Worm (Caenorhabditis elegans): ENCODE data around the gene C27H6.9.

The C27H6.9 gene

DNA sequence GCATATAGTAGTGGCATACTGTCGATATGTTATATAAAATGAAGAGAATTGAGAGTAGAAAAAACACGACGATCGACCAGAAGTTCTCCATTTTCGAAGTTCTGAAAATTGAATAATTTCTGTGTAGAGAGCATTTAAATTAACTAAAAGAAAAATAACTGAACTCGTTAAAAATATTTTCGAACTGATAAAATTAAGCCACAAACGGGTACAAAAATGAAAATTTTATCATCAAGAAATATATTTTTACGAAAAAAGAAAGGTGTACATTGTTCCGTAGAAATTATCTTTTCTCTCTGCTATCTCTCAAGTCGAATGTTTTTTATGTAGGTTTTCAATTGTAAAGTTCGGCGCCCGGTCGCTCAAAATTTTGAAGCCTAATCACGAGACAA is 48.3 kb downstream of the C27H6.9 start, which contains the start of gene acl-2:
acl-2 (minus strand) TSS at position 101 of the 392 bp plus-strand sequence.
- no peak for TF ChIP-seq daf-16 (GFP tag; optimal IDR thresholded peaks at IDR 0.05)
- peak; percentile 46 for TF ChIP-seq daf-16 (tag; optimal IDR thresholded peaks at IDR 0.05)
- TF ChIP-seq ztf-11 (tag; optimal IDR thresholded peaks at IDR 0.05) = no peak
- TF ChIP-seq lin-13 (GFP tag; optimal IDR thresholded peaks at IDR 0.05) = peak; percentile 4
- no peak for TF ChIP-seq hlh-30 (tag; optimal IDR thresholded peaks at IDR 0.05; ENCODE audit: insufficient read depth)
- peak in 1 of 2 experiments; percentile 42 for TF ChIP-seq unc-62 (GFP tag; optimal IDR thresholded peaks at IDR 0.05 in 1 of 2)
- TF ChIP-seq unc-62 (tag; optimal IDR thresholded peaks at IDR 0.05) = no peak

DNA sequence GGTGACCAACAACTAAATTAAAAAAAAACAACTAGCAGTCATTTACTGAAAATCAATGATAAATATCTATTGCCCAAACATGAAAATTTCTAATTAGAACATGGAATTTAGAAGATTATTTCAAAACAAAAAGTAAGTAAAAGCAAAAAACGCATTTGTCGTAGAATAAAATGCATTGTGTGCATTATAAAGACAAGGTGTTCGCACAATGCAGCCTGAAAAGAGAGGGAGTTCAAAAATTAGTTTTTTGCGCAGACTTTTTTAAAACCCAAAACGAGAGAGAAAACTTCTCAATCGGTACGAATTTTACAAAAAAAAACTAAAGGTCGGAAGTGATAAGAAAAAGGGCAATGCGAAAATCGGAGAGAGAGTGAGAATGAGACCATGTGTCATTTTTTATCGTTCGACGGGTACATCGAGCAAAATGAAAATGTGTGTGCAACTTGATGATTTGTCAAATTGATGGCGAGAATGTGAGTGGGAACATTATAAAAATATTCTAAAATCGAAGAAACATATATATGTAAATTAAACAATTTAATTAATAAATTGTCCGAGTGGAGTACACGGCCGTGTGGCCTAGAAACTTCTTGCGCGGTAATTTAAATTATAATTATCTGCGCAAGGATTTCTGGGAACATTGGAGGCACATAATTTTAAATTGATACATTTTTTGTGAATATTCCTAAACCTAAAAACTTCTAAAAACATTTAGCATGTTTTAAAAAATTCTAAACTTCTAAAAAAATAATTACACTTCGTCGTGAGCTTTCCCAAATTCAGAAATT is 48.9 kb downstream of the C27H6.9 start:
- TF ChIP-seq mdl-1 (tag; optimal IDR thresholded peaks at IDR 0.05) = peak in 1 of 2 experiments; percentile 47
- TF ChIP-seq dmd-9 (GFP tag; IDR thresholded peaks at IDR 0.05) = no peak
- TF ChIP-seq nhr-28 (tag; optimal IDR thresholded peaks at IDR 0.05) = peak; percentile 81
- no peak for TF ChIP-seq rbr-2 (tag; optimal IDR thresholded peaks at IDR 0.05)
- TF ChIP-seq set-16 (GFP tag; IDR thresholded peaks at IDR 0.05) = no peak
- TF ChIP-seq skn-1 (tag; optimal IDR thresholded peaks at IDR 0.05) = no peak
- TF ChIP-seq dmd-6 (GFP tag; IDR thresholded peaks at IDR 0.05) = peak; percentile 82
- no peak for TF ChIP-seq zip-2 (tag; optimal IDR thresholded peaks at IDR 0.05)
- TF ChIP-seq mes-2 (tag; optimal IDR thresholded peaks at IDR 0.05; ENCODE audit: poor library complexity, severe bottlenecking) = peak; percentile 87
- TF ChIP-seq dmd-8 (GFP tag; IDR thresholded peaks at IDR 0.05) = no peak
- TF ChIP-seq ceh-28 (tag; optimal IDR thresholded peaks at IDR 0.05) = no peak
- no peak for TF ChIP-seq spr-1 (tag; optimal IDR thresholded peaks at IDR 0.05)
- no peak for TF ChIP-seq lir-3 (tag; optimal IDR thresholded peaks at IDR 0.05)
- TF ChIP-seq mep-1 (tag; optimal IDR thresholded peaks at IDR 0.05) = peak; percentile 24
- no peak for TF ChIP-seq lim-7 (GFP tag; IDR thresholded peaks at IDR 0.05)
- TF ChIP-seq F44E2.7 (GFP tag; IDR thresholded peaks at IDR 0.05) = no peak
- no peak for TF ChIP-seq hmg-1.1 (GFP tag; IDR thresholded peaks at IDR 0.05)
- no peak for TF ChIP-seq D1046.2 (GFP tag; IDR thresholded peaks at IDR 0.05)
- no peak for TF ChIP-seq egl-43 (GFP tag; IDR thresholded peaks at IDR 0.05)
- TF ChIP-seq Y75B8A.6 (GFP tag; IDR thresholded peaks at IDR 0.05) = no peak
- TF ChIP-seq sdz-12 (GFP tag; optimal IDR thresholded peaks at IDR 0.05) = no peak
- no peak for TF ChIP-seq nhr-111 (GFP tag; optimal IDR thresholded peaks at IDR 0.05)
- TF ChIP-seq pha-4 (GFP tag; IDR thresholded peaks at IDR 0.05) = no peak
- no peak for TF ChIP-seq pha-4 (tag; optimal IDR thresholded peaks at IDR 0.05)
- TF ChIP-seq T26A8.4 (GFP tag; IDR thresholded peaks at IDR 0.05) = no peak
- no peak for TF ChIP-seq zfp-2 (tag; optimal IDR thresholded peaks at IDR 0.05)
- TF ChIP-seq aha-1 (tag) = no peak
- no peak for TF ChIP-seq zip-11 (GFP tag; IDR thresholded peaks at IDR 0.05)
- TF ChIP-seq ZK337.2 (GFP tag; IDR thresholded peaks at IDR 0.05) = no peak
- no peak for TF ChIP-seq nhr-76 (tag; optimal IDR thresholded peaks at IDR 0.05)
- TF ChIP-seq ceh-32 (tag; optimal IDR thresholded peaks at IDR 0.05; ENCODE audit: poor library complexity) = no peak
- no peak for TF ChIP-seq ces-1 (GFP tag; optimal IDR thresholded peaks at IDR 0.05)
- TF ChIP-seq ztf-11 (tag; optimal IDR thresholded peaks at IDR 0.05) = no peak
- 0 out of 2 replicates have a peak, but pooled peaks have one; percentile 32 for TF ChIP-seq tra-1 (GFP tag; IDR thresholded peaks at IDR 0.05)
- TF ChIP-seq Y105C5A.15 (GFP tag; IDR thresholded peaks at IDR 0.05) = no peak
- no peak for TF ChIP-seq nhr-77 (tag; optimal IDR thresholded peaks at IDR 0.05)
- peak; percentile 54 for TF ChIP-seq hlh-11 (tag; optimal IDR thresholded peaks at IDR 0.05)
- peak; percentile 16 for TF ChIP-seq F49E8.2 (tag; optimal IDR thresholded peaks at IDR 0.05; ENCODE audit: borderline replicate concordance)
- no peak for TF ChIP-seq arid-1 (GFP tag; conservative IDR thresholded peaks at IDR 0.05)
- no peak for TF ChIP-seq ama-1 (optimal IDR thresholded peaks at IDR 0.05)
- no peak for TF ChIP-seq nhr-10 (tag; optimal IDR thresholded peaks at IDR 0.05)
- TF ChIP-seq fkh-10 (GFP tag; optimal IDR thresholded peaks at IDR 0.05) = no peak
- no peak for TF ChIP-seq lin-38 (GFP tag; IDR thresholded peaks at IDR 0.05)
- no peak for TF ChIP-seq ZK546.5 (tag; optimal IDR thresholded peaks at IDR 0.05)

All from whole organism, L4 larva.